Fruit fly (Drosophila melanogaster) whole organism: ENCODE results near the gene Gnf1.

Experiments used
- psq ChIP-seq: fragments of >200 bp; optimal IDR thresholded peaks from 2 replicates; lab custom pipeline; 2017
- usp ChIP-seq: fragments of >200 bp; optimal IDR thresholded peaks from 2 replicates; lab custom pipeline; 2017; ENCODE audit warnings: missing biosample characterization, missing genetic modification characterization, mixed read lengths

- TF ChIP-seq usp (no peak), psq (lab: Kevin White, UChicago) (no peak)
Observed at dm6 chr3R:4903565-4903964, 2.9 kb upstream of the Gnf1 start.
